Fruit fly (Drosophila melanogaster): ENCODE measurements around the gene Fmr1.

The Fmr1 gene

dm6 chr3R:10124764-10125163 lies 14.8 kb upstream of the Fmr1 start:
- TF ChIP-seq GATAd (GFP tag; optimal IDR thresholded peaks at IDR 0.05) (no peak), h (GFP tag; optimal IDR thresholded peaks at IDR 0.05) (no peak), woc (GFP tag; optimal IDR thresholded peaks at IDR 0.05) (no peak), usp (GFP tag; optimal IDR thresholded peaks at IDR 0.05) (no peak), ey (GFP tag; optimal IDR thresholded peaks at IDR 0.05) (no peak), Dfd (GFP tag; optimal IDR thresholded peaks at IDR 0.05) (no peak), Jra (GFP tag; optimal IDR thresholded peaks at IDR 0.05) (no peak), dl (GFP tag; optimal IDR thresholded peaks at IDR 0.05; ENCODE audit: insufficient read depth in 1 of 2, partially characterized antibody in 2 of 2) (no peak), foxo (GFP tag; optimal IDR thresholded peaks at IDR 0.05) (no peak), rgr (GFP tag; optimal IDR thresholded peaks at IDR 0.05) (no peak), fru (GFP tag; optimal IDR thresholded peaks at IDR 0.05) (no peak), OdsH (GFP tag; optimal IDR thresholded peaks at IDR 0.05) (no peak), Sp1 (GFP tag; optimal IDR thresholded peaks at IDR 0.05) (no peak), Vsx2 (GFP tag; optimal IDR thresholded peaks at IDR 0.05; ENCODE audit: partially characterized antibody) (no peak), pan (optimal IDR thresholded peaks at IDR 0.05) (no peak)

dm6 chr3R:10121266-10121904 lies 11.5 kb upstream of the Fmr1 start, which contains the start of the genes gammaSnap2 and ATPsynepsilonL:
TSS of gene gammaSnap2 (minus strand) at chr3R:10121400.
TSS of gene ATPsynepsilonL (plus strand) at chr3R:10121773.
- TF ChIP-seq Abd-B (GFP tag; optimal IDR thresholded peaks at IDR 0.05): no peak
- TF ChIP-seq foxo (GFP tag; optimal IDR thresholded peaks at IDR 0.05): no peak
- no peak for TF ChIP-seq woc (GFP tag; optimal IDR thresholded peaks at IDR 0.05)
- TF ChIP-seq lola (GFP tag; optimal IDR thresholded peaks at IDR 0.05): no peak
- no peak for TF ChIP-seq ey (GFP tag; optimal IDR thresholded peaks at IDR 0.05)
- no peak for TF ChIP-seq brk (GFP tag; optimal IDR thresholded peaks at IDR 0.05)
- no peak for TF ChIP-seq CrebA (GFP tag; optimal IDR thresholded peaks at IDR 0.05; ENCODE audit: borderline replicate concordance)
- TF ChIP-seq OdsH (GFP tag; optimal IDR thresholded peaks at IDR 0.05): no peak
- TF ChIP-seq pan (optimal IDR thresholded peaks at IDR 0.05): no peak
- no peak for TF ChIP-seq Sp1 (GFP tag; optimal IDR thresholded peaks at IDR 0.05)
- no peak for TF ChIP-seq sv (GFP tag; optimal IDR thresholded peaks at IDR 0.05)
- no peak for TF ChIP-seq h (GFP tag; optimal IDR thresholded peaks at IDR 0.05)

dm6 chr3R:10119592-10119991 lies 9.7 kb upstream of the Fmr1 start:
- no peak for TF ChIP-seq Rel (GFP tag; optimal IDR thresholded peaks at IDR 0.05)
- peak; percentile 60 for TF ChIP-seq Rel (tag; optimal IDR thresholded peaks at IDR 0.05)
- peak; percentile 62 for TF ChIP-seq h (GFP tag; optimal IDR thresholded peaks at IDR 0.05)
- no peak for TF ChIP-seq tai (GFP tag; optimal IDR thresholded peaks at IDR 0.05)
- no peak for TF ChIP-seq lola (GFP tag; optimal IDR thresholded peaks at IDR 0.05)
- no peak for TF ChIP-seq Dfd (GFP tag; optimal IDR thresholded peaks at IDR 0.05)
- TF ChIP-seq sage (GFP tag; optimal IDR thresholded peaks at IDR 0.05): no peak
- peak; percentile 59 for TF ChIP-seq Vsx2 (GFP tag; optimal IDR thresholded peaks at IDR 0.05; ENCODE audit: partially characterized antibody)

- TF ChIP-seq Mio (GFP tag; optimal IDR thresholded peaks at IDR 0.05): no peak
- no peak for TF ChIP-seq psq (GFP tag; optimal IDR thresholded peaks at IDR 0.05)
- no peak for TF ChIP-seq GATAd (GFP tag; optimal IDR thresholded peaks at IDR 0.05)
- no peak for TF ChIP-seq fru (GFP tag; optimal IDR thresholded peaks at IDR 0.05)
- TF ChIP-seq dsf (GFP tag; optimal IDR thresholded peaks at IDR 0.05; ENCODE audit: borderline replicate concordance): no peak
- TF ChIP-seq br (GFP tag; optimal IDR thresholded peaks at IDR 0.05): no peak
- no peak for TF ChIP-seq h (GFP tag; optimal IDR thresholded peaks at IDR 0.05)
- TF ChIP-seq pan (optimal IDR thresholded peaks at IDR 0.05): no peak
- TF ChIP-seq rgr (GFP tag; optimal IDR thresholded peaks at IDR 0.05): no peak
- TF ChIP-seq foxo (GFP tag; optimal IDR thresholded peaks at IDR 0.05): no peak
- TF ChIP-seq CrebA (GFP tag; optimal IDR thresholded peaks at IDR 0.05; ENCODE audit: borderline replicate concordance): no peak
- no peak for TF ChIP-seq usp (GFP tag; optimal IDR thresholded peaks at IDR 0.05)
Measured at dm6 chr3R:10115797-10116196, 5.9 kb upstream of the Fmr1 start.

- TF ChIP-seq OdsH (GFP tag; optimal IDR thresholded peaks at IDR 0.05) (no peak), sage (GFP tag; optimal IDR thresholded peaks at IDR 0.05) (no peak), CG9705 (GFP tag; optimal IDR thresholded peaks at IDR 0.05) (no peak), Abd-B (GFP tag; optimal IDR thresholded peaks at IDR 0.05) (no peak), Vsx2 (GFP tag; optimal IDR thresholded peaks at IDR 0.05; ENCODE audit: partially characterized antibody) (no peak)
Measured at dm6 chr3R:10114915-10115534, 5.1 kb upstream of the Fmr1 start.
